Worm (Caenorhabditis elegans): ENCODE results near the gene nduc-2.

DNA sequence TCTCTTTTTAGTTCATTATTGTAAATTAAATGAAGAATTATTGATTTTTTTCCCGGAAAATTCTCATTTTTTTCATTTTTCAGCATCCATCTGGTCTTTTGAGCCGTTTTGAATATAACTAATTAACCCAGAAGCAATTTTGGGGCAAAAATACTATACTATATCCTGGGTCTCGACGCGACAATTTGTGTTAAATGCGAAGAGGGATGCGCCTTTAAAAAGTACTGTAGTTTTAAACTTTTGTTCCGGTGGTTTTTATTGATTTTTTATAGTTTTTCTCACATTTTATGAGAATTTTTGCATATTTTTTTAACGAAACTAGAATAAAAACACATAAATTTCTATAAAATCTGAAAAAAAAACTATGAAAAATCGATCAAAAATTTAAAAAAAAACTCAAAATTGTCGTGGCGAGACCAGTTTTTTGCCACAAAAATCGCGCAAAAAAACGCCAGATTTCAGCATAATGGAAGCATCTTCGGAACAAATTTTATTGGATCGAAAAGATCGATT is 1.4 kb downstream of the nduc-2 start, which contains the start of gene tbcc-1:
- TF ChIP-seq nhr-23 (tag; optimal IDR thresholded peaks at IDR 0.05) (no peak), ztf-4 (tag; optimal IDR thresholded peaks at IDR 0.05) (no peak), lin-13 (GFP tag; optimal IDR thresholded peaks at IDR 0.05) (no peak), snpc-4 (tag; optimal IDR thresholded peaks at IDR 0.05) (no peak), F13H6.1 (tag; optimal IDR thresholded peaks at IDR 0.05) (no peak), ceh-82 (tag; optimal IDR thresholded peaks at IDR 0.05) (no peak), R02D3.7 (tag; optimal IDR thresholded peaks at IDR 0.05) (no peak), ama-1 (optimal IDR thresholded peaks at IDR 0.05) (no peak), fos-1 (tag; optimal IDR thresholded peaks at IDR 0.05) (no peak), crh-2 (tag; optimal IDR thresholded peaks at IDR 0.05) (no peak)
